Worm (Caenorhabditis elegans): ENCODE data around the gene apc-10.

- TF ChIP-seq W03F9.2 (tag; optimal IDR thresholded peaks at IDR 0.05), result no peak
- no peak for TF ChIP-seq dao-5 (tag; optimal IDR thresholded peaks at IDR 0.05)
Measured at ce11 chrV:10432607-10433006, 6.5 kb upstream of the apc-10 start.
